Worm (Caenorhabditis elegans) whole organism, L2 larva: Measurements from ENCODE around the gene fat-3.

Source experiments
- R02D3.7 ChIP-seq: fragments of 150-350 bp; optimal IDR thresholded peaks from 2 replicates; lab custom pipeline; 2014; ENCODE audit warnings: missing biosample characterization, missing genetic modification characterization
- Y55F3AM.14 ChIP-seq: fragments of 200-800 bp; sonication (Bioruptor generic); optimal IDR thresholded peaks from 2 replicates; lab custom pipeline; 2018; ENCODE audit warnings: mild to moderate bottlenecking, missing genetic modification characterization, missing compliant biosample characterization
- ama-1 ChIP-seq: fragments of 150-350 bp; optimal IDR thresholded peaks from 2 replicates; lab custom pipeline; 2018; ENCODE audit warnings: inconsistent platforms
- mab-5 ChIP-seq: fragments of 150-350 bp; optimal IDR thresholded peaks from 2 replicates; lab custom pipeline; 2014; ENCODE audit warnings: missing biosample characterization, missing genetic modification characterization
- nhr-10 ChIP-seq: sonication (generic microtip); optimal IDR thresholded peaks from 2 replicates; lab custom pipeline; 2017; ENCODE audit warnings: missing biosample characterization, missing genetic modification characterization
- snpc-4 ChIP-seq: fragments of 150-350 bp; optimal IDR thresholded peaks from 2 replicates; lab custom pipeline; 2014; ENCODE audit warnings: missing biosample characterization, missing genetic modification characterization

ce11 chrIV:9842071-9842470 is 39.2 kb downstream of the fat-3 start, which contains the start of gene K07F5.17:
- TF ChIP-seq nhr-10: no peak
- no peak for TF ChIP-seq mab-5 (tag; lab: Kevin White, UChicago)
- TF ChIP-seq ama-1: no peak
- TF ChIP-seq Y55F3AM.14 (GFP tag; lab: Kevin White, UChicago): no peak
- TF ChIP-seq snpc-4 (tag; lab: Kevin White, UChicago): no peak
- TF ChIP-seq R02D3.7 (tag; lab: Kevin White, UChicago): no peak
